Worm (Caenorhabditis elegans) whole organism, L3 larva: ENCODE data around the gene Y22D7AL.4.

Source experiments
- ceh-16 ChIP-seq: sonication (generic microtip); optimal IDR thresholded peaks from 2 replicates; lab custom pipeline; 2017; ENCODE audit warnings: missing biosample characterization, missing genetic modification characterization
- ceh-82 ChIP-seq: fragments of 150-350 bp; optimal IDR thresholded peaks from 2 replicates; lab custom pipeline; 2014; ENCODE audit warnings: missing biosample characterization, missing genetic modification characterization
- egl-27 ChIP-seq: sonication (generic microtip); optimal IDR thresholded peaks from 4 replicates; lab custom pipeline; 2017; ENCODE audit warnings: missing biosample characterization, missing genetic modification reagents, missing genetic modification characterization
- fkh-10 ChIP-seq: sonication (generic microtip); optimal IDR thresholded peaks from 2 replicates; lab custom pipeline; 2017; ENCODE audit warnings: missing biosample characterization, missing genetic modification reagents, missing genetic modification characterization
- fos-1 ChIP-seq: fragments of 150-350 bp; optimal IDR thresholded peaks from 2 replicates; lab custom pipeline; 2014; ENCODE audit warnings: missing biosample characterization, missing genetic modification characterization
- lin-39 ChIP-seq: fragments of 150-350 bp; optimal IDR thresholded peaks from 2 replicates; lab custom pipeline; 2018; ENCODE audit warnings: missing biosample characterization, missing genetic modification reagents, missing genetic modification characterization
- nfya-1 ChIP-seq: sonication (generic microtip); optimal IDR thresholded peaks from 2 replicates; lab custom pipeline; 2017; ENCODE audit warnings: missing genetic modification characterization, mild to moderate bottlenecking, missing compliant biosample characterization, antibody characterized with exemption, moderate library complexity; ENCODE audit not compliant: insufficient read depth
- nhr-12 ChIP-seq: fragments of 150-350 bp; optimal IDR thresholded peaks from 2 replicates; lab custom pipeline; 2014; ENCODE audit warnings: missing biosample characterization, missing genetic modification characterization
- nhr-237 ChIP-seq: fragments of 150-350 bp; optimal IDR thresholded peaks from 2 replicates; lab custom pipeline; 2014; ENCODE audit warnings: missing biosample characterization, missing genetic modification characterization
- nhr-28 ChIP-seq: fragments of 150-350 bp; optimal IDR thresholded peaks from 2 replicates; lab custom pipeline; 2014; ENCODE audit warnings: missing biosample characterization, missing genetic modification characterization
- pqm-1 ChIP-seq: fragments of 150-350 bp; optimal IDR thresholded peaks from 2 replicates; lab custom pipeline; 2017; ENCODE audit warnings: missing biosample characterization, missing genetic modification characterization, inconsistent platforms
- snpc-4 ChIP-seq: fragments of 150-350 bp; optimal IDR thresholded peaks from 2 replicates; lab custom pipeline; 2014; ENCODE audit warnings: missing biosample characterization, missing genetic modification characterization
- tbx-2 ChIP-seq: sonication (generic microtip); optimal IDR thresholded peaks from 2 replicates; lab custom pipeline; 2016; ENCODE audit warnings: mild to moderate bottlenecking, missing genetic modification characterization, missing compliant biosample characterization

DNA sequence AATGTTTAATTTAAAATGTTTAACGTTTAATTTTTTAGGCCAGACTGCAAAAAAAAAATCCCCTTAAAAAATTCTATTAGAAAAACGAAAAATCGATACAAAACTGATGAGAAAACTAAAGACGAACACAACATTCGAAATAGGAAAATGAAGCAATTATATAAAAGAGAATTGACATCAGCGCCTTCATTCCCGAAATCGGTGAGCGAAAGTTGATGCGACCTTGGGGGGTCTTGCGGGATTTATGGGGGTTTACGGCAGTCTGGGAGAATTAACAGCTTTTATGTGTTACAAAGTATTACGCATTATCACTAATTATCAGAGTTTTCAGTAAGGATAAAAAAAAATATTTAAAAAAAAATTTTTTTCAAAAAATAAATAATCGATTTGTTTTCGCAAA, 12.0 kb upstream of the Y22D7AL.4 start:
- TF ChIP-seq lin-39 (no peak), snpc-4 (tag; lab: Kevin White, UChicago) (no peak), ceh-82 (tag; lab: Kevin White, UChicago) (no peak), nfya-1 (tag; lab: Kevin White, UChicago) (no peak), tbx-2 (tag; lab: Kevin White, UChicago) (no peak), fkh-10 (no peak), nhr-28 (no peak), egl-27 (tag; lab: Kevin White, UChicago) (no peak), fos-1 (tag; lab: Kevin White, UChicago) (no peak), pqm-1 (no peak), nhr-237 (tag; lab: Kevin White, UChicago) (no peak), ceh-16 (no peak), nhr-12 (no peak)
